Worm (Caenorhabditis elegans) whole organism, mixed stage, embryonic: Measurements from ENCODE around the gene C08E3.15.

Source experiments
- ceh-83 ChIP-seq: fragments of 200-800 bp; sonication (Bioruptor generic); optimal IDR thresholded peaks from 2 replicates; lab custom pipeline; 2018; ENCODE audit warnings: mild to moderate bottlenecking, missing genetic modification characterization, missing compliant biosample characterization
- ces-1 ChIP-seq: fragments of 150-350 bp; optimal IDR thresholded peaks from 2 replicates; lab custom pipeline; 2014; ENCODE audit warnings: missing biosample characterization, missing genetic modification reagents, missing genetic modification characterization
- lin-13 ChIP-seq: fragments of 150-350 bp; optimal IDR thresholded peaks from 2 replicates; lab custom pipeline; 2014; ENCODE audit warnings: missing biosample characterization, missing genetic modification characterization
- lsy-2 ChIP-seq: fragments of 150-350 bp; optimal IDR thresholded peaks from 2 replicates; lab custom pipeline; 2014; ENCODE audit warnings: missing biosample characterization, missing genetic modification characterization
- nhr-237 ChIP-seq: fragments of 150-350 bp; optimal IDR thresholded peaks from 2 replicates; lab custom pipeline; 2014; ENCODE audit warnings: missing biosample characterization, missing genetic modification characterization
- pha-4 ChIP-seq: fragments of 150-350 bp; optimal IDR thresholded peaks from 2 replicates; lab custom pipeline; 2018; ENCODE audit warnings: missing biosample characterization, missing genetic modification reagents, missing genetic modification characterization
- sem-2 ChIP-seq: fragments of 200-800 bp; sonication (Bioruptor generic); optimal IDR thresholded peaks from 2 replicates; lab custom pipeline; 2018; ENCODE audit warnings: mild to moderate bottlenecking, missing genetic modification characterization, missing compliant biosample characterization
- unc-39 ChIP-seq: fragments of 150-350 bp; optimal IDR thresholded peaks from 2 replicates; lab custom pipeline; 2014; ENCODE audit warnings: missing biosample characterization, missing genetic modification characterization
- unc-62 ChIP-seq: fragments of 150-350 bp; optimal IDR thresholded peaks from 2 replicates; lab custom pipeline; 2014; ENCODE audit warnings: missing biosample characterization, missing genetic modification reagents, missing genetic modification characterization

DNA sequence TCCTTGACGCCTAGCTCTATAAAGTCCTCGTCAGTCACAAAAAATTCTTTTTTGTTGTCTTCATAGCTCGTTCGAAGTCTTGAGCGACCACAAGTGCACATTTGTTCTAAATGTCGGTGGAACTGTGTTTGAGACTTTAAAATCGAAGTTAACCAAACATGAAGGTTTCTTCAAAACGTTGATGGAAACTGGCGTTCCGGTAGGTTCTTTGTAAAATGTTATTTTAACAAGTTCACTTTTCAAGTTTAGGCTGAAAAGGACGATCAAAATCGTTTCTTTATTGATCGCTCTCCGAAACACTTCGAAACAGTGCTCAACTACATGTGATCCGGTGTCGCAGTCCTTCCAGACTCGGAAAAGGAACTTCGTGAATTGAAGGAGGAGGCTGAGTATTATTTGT lies 3.1 kb downstream of the C08E3.15 start, which contains the start of gene fbxa-160:
- TF ChIP-seq lin-13 (tag; lab: Kevin White, UChicago) (no peak), unc-62 (GFP tag; lab: Kevin White, UChicago) (no peak), nhr-237 (tag; lab: Kevin White, UChicago) (no peak), pha-4 (tag; lab: Kevin White, UChicago) (no peak), sem-2 (no peak), ces-1 (GFP tag; lab: Kevin White, UChicago) (no peak), unc-39 (tag; lab: Kevin White, UChicago) (no peak), lsy-2 (tag; lab: Kevin White, UChicago) (no peak), ceh-83 (GFP tag; lab: Kevin White, UChicago) (no peak)
